Fruit fly (Drosophila melanogaster) whole organism, embryonic: ENCODE data around the gene Twdlalpha.
A peak's percentile ranks its signal among the peaks of the same experiment; 100 is the strongest.

Experiments used
- B-H2 ChIP-seq: fragments of 200-800 bp; sonication (Bioruptor generic); optimal IDR thresholded peaks from 2 replicates; lab custom pipeline; 2018; ENCODE audit warnings: missing biosample characterization, mild to moderate bottlenecking, missing genetic modification characterization
- Bgb ChIP-seq: fragments of 200-800 bp; sonication (Bioruptor generic); IDR thresholded peaks from 2 replicates; pipeline ENCODE4 v1.3.6; 2022; ENCODE audit warnings: missing biosample characterization, missing genetic modification characterization; ENCODE audit not compliant: partially characterized antibody
- CG13287 ChIP-seq: fragments of 200-800 bp; sonication (Bioruptor generic); IDR thresholded peaks from 2 replicates; pipeline ENCODE4 v1.3.6; 2022; ENCODE audit warnings: missing biosample characterization, missing genetic modification characterization; ENCODE audit not compliant: partially characterized antibody
- CG15514 ChIP-seq: fragments of 200-800 bp; sonication (Bioruptor generic); optimal IDR thresholded peaks from 3 replicates; lab custom pipeline; 2017; ENCODE audit warnings: missing biosample characterization, missing genetic modification characterization, mild to moderate bottlenecking, moderate library complexity, missing genetic modification reagents
- CG16815 ChIP-seq: fragments of 200-800 bp; sonication (Bioruptor generic); optimal IDR thresholded peaks from 3 replicates; lab custom pipeline; 2017; ENCODE audit warnings: missing biosample characterization, mild to moderate bottlenecking, missing genetic modification characterization
- CG17361 ChIP-seq: fragments of 200-800 bp; sonication (Bioruptor generic); IDR thresholded peaks from 3 replicates; pipeline ENCODE4 v1.3.6; 2022; ENCODE audit warnings: missing biosample characterization, missing genetic modification characterization
- CG17385 ChIP-seq: fragments of 200-800 bp; sonication (Bioruptor generic); optimal IDR thresholded peaks from 3 replicates; lab custom pipeline; 2018; ENCODE audit warnings: missing biosample characterization, mild to moderate bottlenecking, missing genetic modification characterization
- CG17912 ChIP-seq: fragments of 200-800 bp; sonication (Bioruptor generic); optimal IDR thresholded peaks from 2 replicates; lab custom pipeline; 2018; ENCODE audit warnings: missing biosample characterization, mild to moderate bottlenecking, missing genetic modification characterization
- CG18764 ChIP-seq: fragments of 200-800 bp; sonication (Bioruptor generic); optimal IDR thresholded peaks from 3 replicates; lab custom pipeline; 2016; ENCODE audit warnings: missing biosample characterization, missing genetic modification characterization
- CG2129 ChIP-seq: fragments of 200-800 bp; sonication (Bioruptor generic); IDR thresholded peaks from 2 replicates; pipeline ENCODE4 v1.3.6; 2022; ENCODE audit warnings: missing biosample characterization, missing genetic modification characterization; ENCODE audit not compliant: partially characterized antibody
- CG34224 ChIP-seq: fragments of 200-800 bp; sonication (Bioruptor generic); IDR thresholded peaks from 3 replicates; pipeline ENCODE4 v1.3.6; 2022; ENCODE audit warnings: missing biosample characterization, missing genetic modification characterization; ENCODE audit not compliant: partially characterized antibody
- CG34422 ChIP-seq: fragments of 200-800 bp; sonication (Bioruptor generic); IDR thresholded peaks from 3 replicates; pipeline ENCODE4 v1.3.6; 2022; ENCODE audit warnings: missing biosample characterization, missing genetic modification characterization
- CG3847 ChIP-seq: fragments of 200-800 bp; sonication (Bioruptor generic); IDR thresholded peaks from 2 replicates; pipeline ENCODE4 v1.3.6; 2022; ENCODE audit warnings: missing biosample characterization, missing genetic modification characterization
- CG4404 ChIP-seq: fragments of 200-800 bp; sonication (Bioruptor generic); IDR thresholded peaks from 2 replicates; pipeline ENCODE4 v1.3.6; 2022; ENCODE audit warnings: missing biosample characterization, missing genetic modification characterization
- CG4820 ChIP-seq: fragments of 200-800 bp; sonication (Bioruptor generic); optimal IDR thresholded peaks from 3 replicates; lab custom pipeline; 2016; ENCODE audit warnings: missing biosample characterization, missing genetic modification characterization
- CG6765 ChIP-seq: fragments of 200-800 bp; sonication (Bioruptor generic); optimal IDR thresholded peaks from 3 replicates; lab custom pipeline; 2017; ENCODE audit warnings: missing biosample characterization, mild to moderate bottlenecking, missing genetic modification characterization
- CG6791 ChIP-seq: fragments of 200-800 bp; sonication (Bioruptor generic); IDR thresholded peaks from 3 replicates; pipeline ENCODE4 v1.3.6; 2022; ENCODE audit warnings: missing biosample characterization, missing genetic modification characterization; ENCODE audit not compliant: partially characterized antibody
- CG6813 ChIP-seq: fragments of 200-800 bp; sonication (Bioruptor generic); optimal IDR thresholded peaks from 2 replicates; lab custom pipeline; 2017; ENCODE audit warnings: missing biosample characterization, missing genetic modification characterization, mild to moderate bottlenecking, moderate library complexity, missing genetic modification reagents
- CG8765 ChIP-seq: fragments of 200-800 bp; sonication (Bioruptor generic); IDR thresholded peaks from 2 replicates; pipeline ENCODE4 v1.3.6; 2022; ENCODE audit warnings: missing biosample characterization, missing genetic modification characterization
- CG9876 ChIP-seq: fragments of 200-800 bp; sonication (Bioruptor generic); optimal IDR thresholded peaks from 2 replicates; lab custom pipeline; 2016; ENCODE audit warnings: missing biosample characterization, missing genetic modification characterization
- Drgx ChIP-seq: fragments of 200-800 bp; sonication (Bioruptor generic); IDR thresholded peaks from 2 replicates; pipeline ENCODE4 v1.3.6; 2022; ENCODE audit warnings: missing biosample characterization, missing genetic modification characterization
- HLH4C ChIP-seq: fragments of 200-800 bp; sonication (Bioruptor generic); IDR thresholded peaks from 3 replicates; pipeline ENCODE4 v1.3.6; 2022; ENCODE audit warnings: missing biosample characterization, missing genetic modification characterization; ENCODE audit not compliant: partially characterized antibody
- Hey ChIP-seq: fragments of 200-800 bp; sonication (Bioruptor generic); optimal IDR thresholded peaks from 3 replicates; lab custom pipeline; 2018; ENCODE audit warnings: missing biosample characterization, mild to moderate bottlenecking, missing genetic modification characterization
- Hr78 ChIP-seq, 2 experiments: fragments of 200-800 bp in 1 of 2; fragments of >200 bp in 1 of 2; sonication (Bioruptor generic) in 1 of 2; optimal IDR thresholded peaks; 2 replicates each; lab custom pipeline; 2017 to 2019; ENCODE audit warnings: missing biosample characterization in 2 of 2, missing genetic modification characterization in 2 of 2, mild to moderate bottlenecking in 1 of 2, moderate library complexity in 1 of 2
- MBD-R2 ChIP-seq: fragments of 200-800 bp; sonication (Bioruptor generic); IDR thresholded peaks from 2 replicates; pipeline ENCODE4 v1.3.6; 2022; ENCODE audit warnings: missing biosample characterization, missing genetic modification characterization
- MTF-1 ChIP-seq: fragments of 200-800 bp; sonication (Bioruptor generic); optimal IDR thresholded peaks from 2 replicates; lab custom pipeline; 2018; ENCODE audit warnings: missing biosample characterization, mild to moderate bottlenecking, missing genetic modification characterization, borderline replicate concordance
- Nf-YA ChIP-seq: fragments of 200-800 bp; sonication (Bioruptor generic); IDR thresholded peaks from 2 replicates; pipeline ENCODE4 v1.3.6; 2022; ENCODE audit warnings: missing biosample characterization, missing genetic modification characterization
- Ravus ChIP-seq: fragments of 200-800 bp; sonication (Bioruptor generic); IDR thresholded peaks from 2 replicates; pipeline ENCODE4 v1.3.6; 2022; ENCODE audit warnings: missing biosample characterization, missing genetic modification characterization
- Rfx ChIP-seq: fragments of 200-800 bp; sonication (Bioruptor generic); IDR thresholded peaks from 2 replicates; pipeline ENCODE4 v1.3.6; 2022; ENCODE audit warnings: missing biosample characterization, missing genetic modification characterization
- Scr ChIP-seq: fragments of 200-800 bp; sonication (Bioruptor generic); IDR thresholded peaks from 2 replicates; pipeline ENCODE4 v1.3.6; 2022; ENCODE audit warnings: missing biosample characterization, missing genetic modification characterization; ENCODE audit not compliant: partially characterized antibody
- TFAM ChIP-seq: fragments of 200-800 bp; sonication (Bioruptor generic); optimal IDR thresholded peaks from 2 replicates; lab custom pipeline; 2017; ENCODE audit warnings: missing biosample characterization, missing genetic modification characterization, inconsistent platforms
- Xrp1 ChIP-seq: fragments of 200-800 bp; sonication (Bioruptor generic); IDR thresholded peaks from 2 replicates; pipeline ENCODE4 v1.3.6; 2022; ENCODE audit warnings: missing biosample characterization, missing genetic modification characterization
- YL-1 ChIP-seq: fragments of 200-800 bp; sonication (Bioruptor generic); optimal IDR thresholded peaks from 3 replicates; lab custom pipeline; 2017; ENCODE audit warnings: missing biosample characterization, mild to moderate bottlenecking, missing genetic modification characterization
- amos ChIP-seq: fragments of 200-800 bp; sonication (Bioruptor generic); IDR thresholded peaks from 2 replicates; pipeline ENCODE4 v1.3.6; 2022; ENCODE audit warnings: missing biosample characterization, missing genetic modification characterization; ENCODE audit not compliant: partially characterized antibody
- az2 ChIP-seq: fragments of 200-800 bp; sonication (Bioruptor generic); optimal IDR thresholded peaks from 3 replicates; lab custom pipeline; 2016; ENCODE audit warnings: missing biosample characterization, missing genetic modification characterization
- bbx ChIP-seq: fragments of 200-800 bp; sonication (Bioruptor generic); IDR thresholded peaks from 2 replicates; pipeline ENCODE4 v1.3.6; 2022; ENCODE audit warnings: missing biosample characterization, missing genetic modification characterization; ENCODE audit not compliant: partially characterized antibody
- br ChIP-seq: fragments of >200 bp; optimal IDR thresholded peaks from 2 replicates; lab custom pipeline; 2017
- gem ChIP-seq: fragments of 200-800 bp; sonication (Bioruptor generic); optimal IDR thresholded peaks from 2 replicates; lab custom pipeline; 2019; ENCODE audit warnings: missing biosample characterization, mild to moderate bottlenecking, missing genetic modification characterization, moderate library complexity
- her ChIP-seq: fragments of 200-800 bp; sonication (Bioruptor generic); optimal IDR thresholded peaks from 2 replicates; lab custom pipeline; 2016; ENCODE audit warnings: missing biosample characterization, missing genetic modification characterization
- hkb ChIP-seq, 2 experiments: fragments of 200-800 bp in 1 of 2; fragments of >200 bp in 1 of 2; sonication (Bioruptor generic) in 1 of 2; IDR thresholded peaks in 1 of 2; optimal IDR thresholded peaks in 1 of 2; 2 replicates each; pipeline versions ENCODE4 v1.3.6 to Lab custom; 2017 to 2022; ENCODE audit warnings: missing biosample characterization in 1 of 2, missing genetic modification characterization in 1 of 2
- kah ChIP-seq: fragments of 200-800 bp; sonication (Bioruptor generic); optimal IDR thresholded peaks from 2 replicates; lab custom pipeline; 2018; ENCODE audit warnings: missing biosample characterization, mild to moderate bottlenecking, missing genetic modification characterization
- nmo ChIP-seq: fragments of 200-800 bp; sonication (Bioruptor generic); optimal IDR thresholded peaks from 2 replicates; lab custom pipeline; 2018; ENCODE audit warnings: missing biosample characterization, mild to moderate bottlenecking, missing genetic modification characterization, moderate library complexity
- phol ChIP-seq: fragments of 200-800 bp; sonication (Bioruptor generic); optimal IDR thresholded peaks from 3 replicates; lab custom pipeline; 2018; ENCODE audit warnings: missing biosample characterization, mild to moderate bottlenecking, missing genetic modification characterization, moderate library complexity
- pita ChIP-seq: fragments of 200-800 bp; sonication (Bioruptor generic); optimal IDR thresholded peaks from 2 replicates; lab custom pipeline; 2017; ENCODE audit warnings: missing biosample characterization, mild to moderate bottlenecking, missing genetic modification characterization
- pzg ChIP-seq: fragments of 200-800 bp; sonication (Bioruptor generic); optimal IDR thresholded peaks from 3 replicates; lab custom pipeline; 2018; ENCODE audit warnings: missing biosample characterization, mild to moderate bottlenecking, missing genetic modification characterization, moderate library complexity
- rib ChIP-seq: fragments of 200-800 bp; sonication (Bioruptor generic); IDR thresholded peaks from 2 replicates; pipeline ENCODE4 v1.3.6; 2022; ENCODE audit warnings: missing biosample characterization, missing genetic modification characterization
- salm ChIP-seq: fragments of 200-800 bp; sonication (Bioruptor generic); optimal IDR thresholded peaks from 2 replicates; lab custom pipeline; 2018; ENCODE audit warnings: missing biosample characterization, mild to moderate bottlenecking, missing genetic modification characterization
- slou ChIP-seq: fragments of 200-800 bp; sonication (Bioruptor generic); optimal IDR thresholded peaks from 3 replicates; lab custom pipeline; 2016; ENCODE audit warnings: missing biosample characterization, missing genetic modification characterization
- sna ChIP-seq: fragments of 200-800 bp; sonication (Bioruptor generic); IDR thresholded peaks from 2 replicates; pipeline ENCODE4 v1.3.6; 2022; ENCODE audit warnings: missing biosample characterization, missing genetic modification characterization; ENCODE audit not compliant: partially characterized antibody
- vfl ChIP-seq: fragments of 200-800 bp; sonication (Bioruptor generic); optimal IDR thresholded peaks from 2 replicates; lab custom pipeline; 2016; ENCODE audit warnings: missing biosample characterization, missing genetic modification characterization

Twdlalpha gene

dm6 chrX:16787416-16787900 is 44.8 kb downstream of the Twdlalpha start (continued):
- TF ChIP-seq MTF-1 (no peak), her (GFP tag; lab: Kevin White, UChicago) (no peak), HLH4C (GFP tag; lab: Robert Waterston, UW) (0 out of 3 replicates have a peak, but pooled peaks have one; percentile 51), CG16815 (GFP tag; lab: Kevin White, UChicago) (no peak), Rfx (GFP tag; lab: Robert Waterston, UW) (peak; percentile 28; the same call in 1 of the 2 replicates), CG34224 (GFP tag; lab: Robert Waterston, UW) (0 out of 3 replicates have a peak, but pooled peaks have one; percentile 19), pita (GFP tag; lab: Kevin White, UChicago) (no peak), CG17912 (GFP tag; lab: Kevin White, UChicago) (no peak), gem (tag; lab: Kevin White, UChicago) (peak; percentile 8), Hr78 (GFP tag; optimal IDR thresholded peaks at IDR 0.05; lab: Kevin White, UChicago) (no peak), br (lab: Kevin White, UChicago) (no peak), CG18764 (GFP tag; lab: Kevin White, UChicago) (no peak), CG4820 (GFP tag; lab: Kevin White, UChicago) (no peak), B-H2 (GFP tag; lab: Kevin White, UChicago) (no peak), Bgb (peak; percentile 57), slou (GFP tag; lab: Kevin White, UChicago) (no peak), CG2129 (GFP tag; lab: Robert Waterston, UW) (peak; percentile 44; the same call in 1 of the 2 replicates), Xrp1 (GFP tag; lab: Robert Waterston, UW) (0 out of 2 replicates have a peak, but pooled peaks have one; percentile 40), Scr (GFP tag; lab: Robert Waterston, UW) (peak; percentile 66), CG4404 (no peak), vfl (no peak), nmo (peak; percentile 28), CG9876 (GFP tag; lab: Kevin White, UChicago) (no peak), CG17385 (GFP tag; lab: Kevin White, UChicago) (no peak), rib (GFP tag; lab: Robert Waterston, UW) (no peak), bbx (peak; percentile 39; the same call in 1 of the 2 replicates), YL-1 (GFP tag; lab: Kevin White, UChicago) (peak; percentile 5), CG17361 (GFP tag; lab: Robert Waterston, UW) (0 out of 3 replicates have a peak, but pooled peaks have one; percentile 35), Hey (tag; lab: Kevin White, UChicago) (no peak)

dm6 chrX:16791058-16791457 is 48.4 kb downstream of the Twdlalpha start, which contains the start of gene Rrp45:
Gene Rrp45 (minus strand): TSS chrX:16791266.
- no peak for TF ChIP-seq CG6791 (GFP tag; lab: Robert Waterston, UW)
- peak; percentile 30; the same call in 1 of the 2 replicates for TF ChIP-seq CG3847 (GFP tag; lab: Robert Waterston, UW)
- no peak for TF ChIP-seq phol (tag; lab: Kevin White, UChicago)
- TF ChIP-seq CG6765, result no peak
- TF ChIP-seq CG34422, result no peak
- no peak for TF ChIP-seq sna (GFP tag; lab: Robert Waterston, UW)
- TF ChIP-seq CG8765, result no peak
- no peak for TF ChIP-seq az2
- peak; percentile 31 for TF ChIP-seq pzg
- no peak for TF ChIP-seq kah (GFP tag; lab: Kevin White, UChicago)
- TF ChIP-seq CG6813 (GFP tag; lab: Kevin White, UChicago), result no peak
- TF ChIP-seq hkb (optimal IDR thresholded peaks at IDR 0.05; lab: Kevin White, UChicago), result no peak
- TF ChIP-seq hkb (GFP tag; IDR thresholded peaks at IDR 0.05; lab: Robert Waterston, UW), result no peak
- TF ChIP-seq Drgx (GFP tag; lab: Robert Waterston, UW), result no peak
- TF ChIP-seq CG13287 (GFP tag; lab: Robert Waterston, UW), result no peak
- TF ChIP-seq amos, result peak; percentile 44; the same call in 1 of the 2 replicates
- TF ChIP-seq Nf-YA (GFP tag; lab: Robert Waterston, UW), result no peak
- TF ChIP-seq TFAM, result no peak
- no peak for TF ChIP-seq Ravus (GFP tag; lab: Robert Waterston, UW)
- TF ChIP-seq CG15514 (GFP tag; lab: Kevin White, UChicago), result peak; percentile 99
- peak; percentile 77 for TF ChIP-seq MBD-R2 (GFP tag; lab: Robert Waterston, UW)
- no peak for TF ChIP-seq salm
